Worm (Caenorhabditis elegans): ENCODE measurements around the gene paa-1.

paa-1 gene

ce11 chrIII:5422561-5423103 is 27.9 kb upstream of the paa-1 start:
- TF ChIP-seq blmp-1 (tag; optimal IDR thresholded peaks at IDR 0.05; ENCODE audit: insufficient read depth) = peak; percentile 34
- TF ChIP-seq egl-27 (tag; optimal IDR thresholded peaks at IDR 0.05) = no peak

ce11 chrIII:5423665-5424133 is 26.8 kb upstream of the paa-1 start, which contains the start of gene dnj-24:
TSS of gene dnj-24 (minus strand) at chrIII:5424083.
- TF ChIP-seq skn-1 (tag; optimal IDR thresholded peaks at IDR 0.05) = no peak
- no peak for TF ChIP-seq unc-62 (GFP tag; optimal IDR thresholded peaks at IDR 0.05)
- no peak for TF ChIP-seq nhr-10 (tag; optimal IDR thresholded peaks at IDR 0.05)
- TF ChIP-seq unc-39 (tag; optimal IDR thresholded peaks at IDR 0.05) = no peak
- no peak for TF ChIP-seq zag-1 (tag; optimal IDR thresholded peaks at IDR 0.05)
- TF ChIP-seq ztf-4 (tag; optimal IDR thresholded peaks at IDR 0.05) = no peak
- peak; percentile 1 for TF ChIP-seq ceh-16 (tag; optimal IDR thresholded peaks at IDR 0.05)
- peak; percentile 4 for TF ChIP-seq sma-3 (GFP tag; optimal IDR thresholded peaks at IDR 0.05)
- no peak for TF ChIP-seq nhr-23 (tag; optimal IDR thresholded peaks at IDR 0.05)

ce11 chrIII:5424363-5424762 is 26.2 kb upstream of the paa-1 start:
- TF ChIP-seq lin-13 (GFP tag; optimal IDR thresholded peaks at IDR 0.05) (no peak), egl-27 (tag; optimal IDR thresholded peaks at IDR 0.05) (no peak), dmd-4 (tag; optimal IDR thresholded peaks at IDR 0.05) (no peak), fos-1 (tag; optimal IDR thresholded peaks at IDR 0.05) (no peak), sma-9 (GFP tag; optimal IDR thresholded peaks at IDR 0.05) (no peak), sma-9 (tag; optimal IDR thresholded peaks at IDR 0.05) (no peak), nhr-10 (tag; optimal IDR thresholded peaks at IDR 0.05) (no peak), skn-1 (tag; optimal IDR thresholded peaks at IDR 0.05) (no peak), nhr-21 (tag; optimal IDR thresholded peaks at IDR 0.05) (no peak), ZK546.5 (tag; optimal IDR thresholded peaks at IDR 0.05) (no peak)

DNA sequence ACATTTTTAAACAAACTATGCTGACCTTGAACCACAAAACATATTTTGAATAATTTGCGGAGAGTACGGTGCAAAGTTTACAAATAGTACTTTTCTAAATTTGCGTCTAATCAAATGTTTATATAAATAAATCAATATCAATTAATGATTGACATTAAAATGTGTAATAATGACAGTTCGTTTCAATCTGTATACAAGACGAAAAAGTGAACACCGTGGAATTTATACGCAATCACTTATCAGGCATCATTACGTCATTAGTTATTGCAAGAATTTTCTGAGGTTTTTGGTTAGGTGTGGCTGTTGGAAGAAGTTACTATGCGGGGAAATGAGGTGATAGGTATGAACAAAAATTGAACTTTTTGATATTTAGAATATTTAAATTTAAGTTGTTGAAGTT is 23.4 kb upstream of the paa-1 start:
- TF ChIP-seq elt-1 (tag; optimal IDR thresholded peaks at IDR 0.05) (no peak), lin-11 (tag; optimal IDR thresholded peaks at IDR 0.05) (no peak), nhr-6 (tag; optimal IDR thresholded peaks at IDR 0.05) (no peak), C34F6.9 (tag; optimal IDR thresholded peaks at IDR 0.05) (no peak), dmd-4 (tag; optimal IDR thresholded peaks at IDR 0.05) (no peak), nhr-12 (tag; optimal IDR thresholded peaks at IDR 0.05) (no peak), snpc-4 (tag; optimal IDR thresholded peaks at IDR 0.05) (no peak), F13H6.1 (tag; optimal IDR thresholded peaks at IDR 0.05) (no peak), egl-27 (tag; optimal IDR thresholded peaks at IDR 0.05) (no peak), lin-13 (GFP tag; optimal IDR thresholded peaks at IDR 0.05) (no peak), unc-39 (tag; optimal IDR thresholded peaks at IDR 0.05) (no peak), R02D3.7 (tag; optimal IDR thresholded peaks at IDR 0.05) (no peak), unc-62 (GFP tag; optimal IDR thresholded peaks at IDR 0.05) (no peak), sma-9 (GFP tag; optimal IDR thresholded peaks at IDR 0.05) (no peak), sma-9 (tag; optimal IDR thresholded peaks at IDR 0.05) (no peak), sma-3 (GFP tag; optimal IDR thresholded peaks at IDR 0.05) (no peak), mdl-1 (tag; optimal IDR thresholded peaks at IDR 0.05) (no peak), nhr-25 (tag; optimal IDR thresholded peaks at IDR 0.05) (no peak), peb-1 (tag; optimal IDR thresholded peaks at IDR 0.05) (no peak), ztf-11 (tag; optimal IDR thresholded peaks at IDR 0.05) (no peak), elt-3 (tag; optimal IDR thresholded peaks at IDR 0.05) (no peak)

DNA sequence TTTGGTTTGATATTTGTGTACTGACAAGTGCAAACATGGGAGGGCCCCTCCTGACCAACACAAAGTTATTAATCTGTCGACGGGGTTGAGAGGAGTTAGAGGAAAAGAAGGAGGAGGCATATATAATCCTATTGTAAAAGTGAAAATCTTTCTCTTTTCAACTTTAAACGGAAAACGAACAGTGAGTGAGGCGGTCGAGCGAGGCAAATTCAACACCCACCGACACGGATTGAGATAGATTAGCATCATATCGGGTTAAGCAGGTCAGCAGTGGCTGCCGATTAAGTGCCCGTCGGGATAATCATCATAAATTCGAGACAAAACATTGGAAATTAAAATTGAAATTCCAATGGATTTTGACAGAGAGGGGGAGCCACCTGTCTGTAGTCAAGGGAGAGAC is 14.2 kb upstream of the paa-1 start:
- no peak for TF ChIP-seq sma-9 (GFP tag; optimal IDR thresholded peaks at IDR 0.05)
- TF ChIP-seq sma-9 (tag; optimal IDR thresholded peaks at IDR 0.05) = no peak
- TF ChIP-seq aly-2 (tag; optimal IDR thresholded peaks at IDR 0.05) = no peak
- no peak for TF ChIP-seq lin-39 (tag; optimal IDR thresholded peaks at IDR 0.05)
- no peak for TF ChIP-seq nhr-129 (tag; optimal IDR thresholded peaks at IDR 0.05)
- no peak for TF ChIP-seq ZK546.5 (tag; optimal IDR thresholded peaks at IDR 0.05)
- TF ChIP-seq unc-39 (tag; optimal IDR thresholded peaks at IDR 0.05) = no peak
- TF ChIP-seq elt-1 (tag; optimal IDR thresholded peaks at IDR 0.05) = no peak
- TF ChIP-seq ztf-11 (tag; optimal IDR thresholded peaks at IDR 0.05) = no peak
- TF ChIP-seq lsy-2 (tag; optimal IDR thresholded peaks at IDR 0.05) = no peak

Data from whole organism, L2 larva.